Worm (Caenorhabditis elegans): ENCODE results near the gene unc-9.

ce11 chrX:13223437-13223836 lies 21.9 kb downstream of the unc-9 start, which contains the start of gene skr-20:
- TF ChIP-seq nhr-23 (tag; optimal IDR thresholded peaks at IDR 0.05): no peak
- TF ChIP-seq unc-62 (GFP tag; optimal IDR thresholded peaks at IDR 0.05): no peak
- no peak for TF ChIP-seq pha-4 (tag; optimal IDR thresholded peaks at IDR 0.05)
